Fruit fly (Drosophila melanogaster): ENCODE measurements around the gene Ipp.

Ipp gene

DNA sequence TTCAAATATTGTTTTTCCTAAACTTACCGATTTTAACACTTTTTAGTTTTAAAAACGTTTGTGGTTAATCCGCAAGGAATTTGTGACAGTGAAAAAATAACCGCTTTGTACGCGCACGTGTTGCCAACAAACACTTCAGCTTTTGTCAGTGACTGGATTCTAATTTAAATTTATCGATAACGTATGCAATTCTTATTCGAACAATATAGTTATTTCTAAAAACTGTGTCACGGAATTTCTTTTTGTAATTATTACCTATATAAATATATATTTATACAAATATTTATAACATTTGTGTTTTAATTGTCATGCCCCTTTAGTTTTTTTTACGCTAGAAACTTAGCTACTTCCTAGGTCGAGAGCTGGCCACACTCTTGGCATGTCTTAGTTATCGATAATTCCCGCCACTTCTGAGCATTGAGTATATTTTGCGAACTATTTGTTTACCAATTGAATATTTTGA is 6.0 kb downstream of the Ipp start, which contains the start of gene Orc2 (continued):
- TF ChIP-seq fu2 (GFP tag; optimal IDR thresholded peaks at IDR 0.05) (no peak), zen (tag; optimal IDR thresholded peaks at IDR 0.05) (peak; percentile 42), CG2120 (GFP tag; optimal IDR thresholded peaks at IDR 0.05) (no peak), CG14860 (GFP tag; IDR thresholded peaks at IDR 0.05; ENCODE audit: partially characterized antibody) (peak; percentile 43; the same call in 1 of the 3 replicates), CG11695 (GFP tag; IDR thresholded peaks at IDR 0.05) (no peak), ash1 (GFP tag; optimal IDR thresholded peaks at IDR 0.05) (no peak), Rx (GFP tag; IDR thresholded peaks at IDR 0.05) (no peak), Nf-YA (GFP tag; IDR thresholded peaks at IDR 0.05) (no peak), Eip74EF (GFP tag; optimal IDR thresholded peaks at IDR 0.05) (no peak), CG17912 (GFP tag; optimal IDR thresholded peaks at IDR 0.05) (no peak), ase (GFP tag; IDR thresholded peaks at IDR 0.05) (no peak), CG4854 (GFP tag; optimal IDR thresholded peaks at IDR 0.05) (no peak), Ssrp (tag; optimal IDR thresholded peaks at IDR 0.05) (peak; percentile 0), gfzf (GFP tag; optimal IDR thresholded peaks at IDR 0.05) (peak; percentile 53), Fer3 (tag; optimal IDR thresholded peaks at IDR 0.05) (no peak), Oaz (GFP tag; IDR thresholded peaks at IDR 0.05) (no peak), tap (tag; optimal IDR thresholded peaks at IDR 0.05) (no peak), Xrp1 (GFP tag; IDR thresholded peaks at IDR 0.05) (no peak), D19A (tag; optimal IDR thresholded peaks at IDR 0.05) (no peak), cad (GFP tag; optimal IDR thresholded peaks at IDR 0.05) (no peak), CG6791 (GFP tag; IDR thresholded peaks at IDR 0.05; ENCODE audit: partially characterized antibody) (peak; percentile 25; the same call in 1 of the 3 replicates), gsb-n (tag; optimal IDR thresholded peaks at IDR 0.05) (no peak), CG17568 (GFP tag; optimal IDR thresholded peaks at IDR 0.05) (no peak), Lhr (GFP tag; optimal IDR thresholded peaks at IDR 0.05) (peak; percentile 51), bsh (GFP tag; optimal IDR thresholded peaks at IDR 0.05) (no peak), Bteb2 (GFP tag; optimal IDR thresholded peaks at IDR 0.05) (no peak), fd102C (GFP tag; optimal IDR thresholded peaks at IDR 0.05) (no peak), CG43689 (GFP tag; IDR thresholded peaks at IDR 0.05) (no peak), CG15011 (GFP tag; optimal IDR thresholded peaks at IDR 0.05) (no peak), fd64A (GFP tag; optimal IDR thresholded peaks at IDR 0.05) (no peak), Doc2 (GFP tag; IDR thresholded peaks at IDR 0.05) (no peak), CG8089 (GFP tag; optimal IDR thresholded peaks at IDR 0.05) (no peak), CG11504 (tag; optimal IDR thresholded peaks at IDR 0.05) (peak; percentile 66), unpg (GFP tag; optimal IDR thresholded peaks at IDR 0.05) (no peak), sima (GFP tag; optimal IDR thresholded peaks at IDR 0.05) (no peak), YL-1 (GFP tag; optimal IDR thresholded peaks at IDR 0.05) (peak; percentile 37), tin (GFP tag; optimal IDR thresholded peaks at IDR 0.05) (no peak), zfh2 (GFP tag; optimal IDR thresholded peaks at IDR 0.05) (no peak), usp (GFP tag; optimal IDR thresholded peaks at IDR 0.05) (no peak), CG11696 (GFP tag; IDR thresholded peaks at IDR 0.05) (no peak), sens-2 (GFP tag; IDR thresholded peaks at IDR 0.05) (no peak), Bdp1 (GFP tag; optimal IDR thresholded peaks at IDR 0.05) (no peak), trem (tag; optimal IDR thresholded peaks at IDR 0.05) (peak; percentile 62), CG12659 (GFP tag; optimal IDR thresholded peaks at IDR 0.05) (peak; percentile 58), CG17359 (tag; optimal IDR thresholded peaks at IDR 0.05) (no peak), Gsc (GFP tag; IDR thresholded peaks at IDR 0.05) (no peak), dmrt11E (tag; optimal IDR thresholded peaks at IDR 0.05) (no peak), toy (GFP tag; IDR thresholded peaks at IDR 0.05) (no peak), CG12769 (tag; optimal IDR thresholded peaks at IDR 0.05) (no peak), Hmr (GFP tag; optimal IDR thresholded peaks at IDR 0.05) (no peak), NfI (GFP tag; optimal IDR thresholded peaks at IDR 0.05) (no peak)
